Worm (Caenorhabditis elegans) whole organism, L2 larva: ENCODE results near the gene acs-2.

Experiments
- C34F6.9 ChIP-seq: fragments of 150-350 bp; optimal IDR thresholded peaks from 2 replicates; lab custom pipeline; 2014; ENCODE audit warnings: missing biosample characterization, missing genetic modification characterization
- F13H6.1 ChIP-seq: sonication (generic microtip); optimal IDR thresholded peaks from 2 replicates; lab custom pipeline; 2016; ENCODE audit warnings: missing genetic modification characterization, missing compliant biosample characterization
- R02D3.7 ChIP-seq: fragments of 150-350 bp; optimal IDR thresholded peaks from 2 replicates; lab custom pipeline; 2014; ENCODE audit warnings: missing biosample characterization, missing genetic modification characterization
- Y55F3AM.14 ChIP-seq: fragments of 200-800 bp; sonication (Bioruptor generic); optimal IDR thresholded peaks from 2 replicates; lab custom pipeline; 2018; ENCODE audit warnings: mild to moderate bottlenecking, missing genetic modification characterization, missing compliant biosample characterization
- ZK546.5 ChIP-seq: sonication (generic microtip); optimal IDR thresholded peaks from 2 replicates; lab custom pipeline; 2017; ENCODE audit warnings: missing biosample characterization, missing genetic modification characterization
- alr-1 ChIP-seq: fragments of 150-350 bp; optimal IDR thresholded peaks from 2 replicates; lab custom pipeline; 2014; ENCODE audit warnings: missing biosample characterization, missing genetic modification characterization
- aly-2 ChIP-seq: fragments of 150-350 bp; optimal IDR thresholded peaks from 2 replicates; lab custom pipeline; 2014; ENCODE audit warnings: missing biosample characterization, missing genetic modification characterization
- ama-1 ChIP-seq: fragments of 150-350 bp; optimal IDR thresholded peaks from 2 replicates; lab custom pipeline; 2018; ENCODE audit warnings: inconsistent platforms
- blmp-1 ChIP-seq: sonication (generic microtip); optimal IDR thresholded peaks from 2 replicates; lab custom pipeline; 2017; ENCODE audit warnings: missing genetic modification characterization, mild to moderate bottlenecking, missing compliant biosample characterization, antibody characterized with exemption, moderate library complexity; ENCODE audit not compliant: insufficient read depth
- ceh-16 ChIP-seq: fragments of 150-350 bp; optimal IDR thresholded peaks from 2 replicates; lab custom pipeline; 2014; ENCODE audit warnings: missing biosample characterization, missing genetic modification characterization
- ceh-82 ChIP-seq: fragments of 150-350 bp; optimal IDR thresholded peaks from 2 replicates; lab custom pipeline; 2014; ENCODE audit warnings: missing biosample characterization, missing genetic modification characterization
- crh-2 ChIP-seq: sonication (generic microtip); optimal IDR thresholded peaks from 2 replicates; lab custom pipeline; 2017; ENCODE audit warnings: missing biosample characterization, missing genetic modification characterization
- dmd-4 ChIP-seq: sonication (generic microtip); optimal IDR thresholded peaks from 2 replicates; lab custom pipeline; 2017; ENCODE audit warnings: missing biosample characterization, missing genetic modification characterization
- egl-27 ChIP-seq: sonication (generic microtip); optimal IDR thresholded peaks from 3 replicates; lab custom pipeline; 2017; ENCODE audit warnings: missing biosample characterization, missing genetic modification reagents, missing genetic modification characterization
- elt-1 ChIP-seq: fragments of 150-350 bp; optimal IDR thresholded peaks from 2 replicates; lab custom pipeline; 2014; ENCODE audit warnings: missing biosample characterization, missing genetic modification characterization
- elt-3 ChIP-seq: sonication (generic microtip); optimal IDR thresholded peaks from 2 replicates; lab custom pipeline; 2017; ENCODE audit warnings: missing biosample characterization, missing genetic modification characterization
- fos-1 ChIP-seq: fragments of 150-350 bp; optimal IDR thresholded peaks from 2 replicates; lab custom pipeline; 2014; ENCODE audit warnings: missing biosample characterization, missing genetic modification characterization
- gmeb-1 ChIP-seq: fragments of 150-350 bp; optimal IDR thresholded peaks from 2 replicates; lab custom pipeline; 2014; ENCODE audit warnings: missing biosample characterization, missing genetic modification characterization
- lin-11 ChIP-seq: fragments of 150-350 bp; sonication (generic microtip); optimal IDR thresholded peaks from 2 replicates; lab custom pipeline; 2014; ENCODE audit warnings: missing biosample characterization, missing genetic modification characterization, inconsistent platforms, mixed read lengths
- lin-13 ChIP-seq: fragments of 150-350 bp; optimal IDR thresholded peaks from 2 replicates; lab custom pipeline; 2014; ENCODE audit warnings: missing biosample characterization, missing genetic modification reagents, missing genetic modification characterization
- lin-39 ChIP-seq: fragments of 150-350 bp; optimal IDR thresholded peaks from 2 replicates; lab custom pipeline; 2014; ENCODE audit warnings: missing biosample characterization, missing genetic modification reagents, missing genetic modification characterization
- lsy-2 ChIP-seq, 2 experiments: fragments of 150-350 bp in 1 of 2; sonication (generic microtip) in 1 of 2; optimal IDR thresholded peaks; 2 replicates each; lab custom pipeline; 2014 to 2017; ENCODE audit warnings: missing biosample characterization in 2 of 2, missing genetic modification characterization in 2 of 2
- mab-5 ChIP-seq: fragments of 150-350 bp; optimal IDR thresholded peaks from 2 replicates; lab custom pipeline; 2014; ENCODE audit warnings: missing biosample characterization, missing genetic modification characterization
- mbf-1 ChIP-seq: sonication (generic microtip); optimal IDR thresholded peaks from 2 replicates; lab custom pipeline; 2017; ENCODE audit warnings: missing biosample characterization, missing genetic modification characterization
- mdl-1 ChIP-seq, 2 experiments: fragments of 150-350 bp in 1 of 2; sonication (generic microtip) in 1 of 2; optimal IDR thresholded peaks; 2 replicates each; lab custom pipeline; 2017; ENCODE audit warnings: missing biosample characterization in 2 of 2, missing genetic modification characterization in 2 of 2
- nhr-10 ChIP-seq: sonication (generic microtip); optimal IDR thresholded peaks from 2 replicates; lab custom pipeline; 2017; ENCODE audit warnings: missing biosample characterization, missing genetic modification characterization
- nhr-11 ChIP-seq: fragments of 150-350 bp; optimal IDR thresholded peaks from 2 replicates; lab custom pipeline; 2014; ENCODE audit warnings: missing biosample characterization, missing genetic modification characterization
- nhr-12 ChIP-seq: fragments of 150-350 bp; optimal IDR thresholded peaks from 2 replicates; lab custom pipeline; 2014; ENCODE audit warnings: missing biosample characterization, missing genetic modification characterization
- nhr-129 ChIP-seq: fragments of 150-350 bp; optimal IDR thresholded peaks from 2 replicates; lab custom pipeline; 2014; ENCODE audit warnings: missing biosample characterization, missing genetic modification characterization
- nhr-21 ChIP-seq: fragments of 150-350 bp; optimal IDR thresholded peaks from 2 replicates; lab custom pipeline; 2014; ENCODE audit warnings: missing biosample characterization, missing genetic modification characterization
- nhr-23 ChIP-seq: fragments of 150-350 bp; optimal IDR thresholded peaks from 2 replicates; lab custom pipeline; 2014; ENCODE audit warnings: missing biosample characterization, missing genetic modification reagents, missing genetic modification characterization
- nhr-237 ChIP-seq: fragments of 150-350 bp; optimal IDR thresholded peaks from 2 replicates; lab custom pipeline; 2014; ENCODE audit warnings: missing biosample characterization, missing genetic modification characterization
- nhr-25 ChIP-seq: fragments of 150-350 bp; sonication (generic microtip); optimal IDR thresholded peaks from 3 replicates; lab custom pipeline; 2014; ENCODE audit warnings: missing biosample characterization, missing genetic modification characterization
- nhr-6 ChIP-seq: fragments of 150-350 bp; optimal IDR thresholded peaks from 2 replicates; lab custom pipeline; 2014; ENCODE audit warnings: missing biosample characterization, missing genetic modification characterization
- nhr-77 ChIP-seq: fragments of 150-350 bp; optimal IDR thresholded peaks from 2 replicates; lab custom pipeline; 2014; ENCODE audit warnings: missing biosample characterization, missing genetic modification characterization
- peb-1 ChIP-seq: fragments of 150-350 bp; optimal IDR thresholded peaks from 2 replicates; lab custom pipeline; 2014; ENCODE audit warnings: missing biosample characterization, missing genetic modification characterization
- sem-4 ChIP-seq: fragments of 150-350 bp; optimal IDR thresholded peaks from 2 replicates; lab custom pipeline; 2014; ENCODE audit warnings: missing biosample characterization, missing genetic modification reagents, missing genetic modification characterization
- skn-1 ChIP-seq: sonication (generic microtip); optimal IDR thresholded peaks from 2 replicates; lab custom pipeline; 2017; ENCODE audit warnings: missing biosample characterization, missing genetic modification characterization
- sma-3 ChIP-seq: sonication (generic microtip); optimal IDR thresholded peaks from 2 replicates; lab custom pipeline; 2016; ENCODE audit warnings: missing genetic modification reagents, missing genetic modification characterization, missing compliant biosample characterization
- sma-9 ChIP-seq, 2 experiments: fragments of 150-350 bp in 1 of 2; sonication (generic microtip) in 1 of 2; optimal IDR thresholded peaks; 2 replicates each; lab custom pipeline; 2014 to 2016; ENCODE audit warnings: missing genetic modification characterization in 2 of 2, mild to moderate bottlenecking in 1 of 2, missing biosample characterization in 1 of 2, missing compliant biosample characterization in 1 of 2, missing genetic modification reagents in 1 of 2, moderate library complexity in 1 of 2
- snpc-4 ChIP-seq: fragments of 150-350 bp; optimal IDR thresholded peaks from 2 replicates; lab custom pipeline; 2014; ENCODE audit warnings: missing biosample characterization, missing genetic modification characterization
- unc-39 ChIP-seq: fragments of 150-350 bp; optimal IDR thresholded peaks from 2 replicates; lab custom pipeline; 2014; ENCODE audit warnings: missing biosample characterization, missing genetic modification characterization
- unc-55 ChIP-seq: fragments of 150-350 bp; sonication (generic microtip); optimal IDR thresholded peaks from 3 replicates; lab custom pipeline; 2014; ENCODE audit warnings: missing biosample characterization, missing genetic modification reagents, missing genetic modification characterization
- unc-62 ChIP-seq: fragments of 150-350 bp; optimal IDR thresholded peaks from 2 replicates; lab custom pipeline; 2014; ENCODE audit warnings: missing biosample characterization, missing genetic modification reagents, missing genetic modification characterization
- zag-1 ChIP-seq: fragments of 150-350 bp; optimal IDR thresholded peaks from 2 replicates; lab custom pipeline; 2014; ENCODE audit warnings: missing biosample characterization, missing genetic modification characterization
- ztf-1 ChIP-seq: fragments of 200-800 bp; sonication (Bioruptor generic); conservative IDR thresholded peaks from 2 replicates; pipeline ENCODE4 v1.3.6; 2022; ENCODE audit warnings: missing genetic modification characterization, missing compliant biosample characterization
- ztf-11 ChIP-seq: sonication (generic microtip); optimal IDR thresholded peaks from 2 replicates; lab custom pipeline; 2017; ENCODE audit warnings: missing biosample characterization, missing genetic modification characterization
- ztf-4 ChIP-seq: fragments of 150-350 bp; optimal IDR thresholded peaks from 2 replicates; lab custom pipeline; 2014; ENCODE audit warnings: missing biosample characterization, missing genetic modification characterization

Gene acs-2

ce11 chrV:15569702-15570430 lies 2.7 kb downstream of the acs-2 start, which contains the start of gene lsm-5:
lsm-5 (plus strand) TSS chrV:15570380.
- TF ChIP-seq peb-1 (no peak), lsy-2 (tag; optimal IDR thresholded peaks at IDR 0.05; lab: Kevin White, UChicago) (peak in 1 of 2 experiments; percentile 80), egl-27 (tag; lab: Kevin White, UChicago) (no peak), ztf-1 (no peak), sem-4 (tag; lab: Kevin White, UChicago) (no peak), sma-3 (GFP tag; lab: Kevin White, UChicago) (peak; percentile 39), F13H6.1 (peak; percentile 37), R02D3.7 (tag; lab: Kevin White, UChicago) (peak; percentile 84), mbf-1 (no peak), unc-62 (GFP tag; lab: Kevin White, UChicago) (no peak), crh-2 (tag; lab: Kevin White, UChicago) (peak; percentile 61), ama-1 (lab: Kevin White, UChicago) (peak; percentile 95), mab-5 (no peak), dmd-4 (tag; lab: Kevin White, UChicago) (no peak), zag-1 (no peak), nhr-12 (no peak), nhr-129 (tag; lab: Kevin White, UChicago) (peak; percentile 77), nhr-21 (tag; lab: Kevin White, UChicago) (peak; percentile 40), nhr-23 (tag; lab: Kevin White, UChicago) (no peak), nhr-77 (tag; lab: Kevin White, UChicago) (no peak), fos-1 (peak; percentile 27), snpc-4 (tag; lab: Kevin White, UChicago) (peak; percentile 22), lin-11 (tag; lab: Kevin White, UChicago) (no peak), unc-55 (GFP tag; lab: Kevin White, UChicago) (peak; percentile 88), unc-39 (tag; lab: Kevin White, UChicago) (no peak), mdl-1 (tag; optimal IDR thresholded peaks at IDR 0.05; lab: Kevin White, UChicago) (no peak), elt-3 (no peak), lin-39 (tag; lab: Kevin White, UChicago) (no peak), ceh-82 (tag; lab: Kevin White, UChicago) (no peak), aly-2 (tag; lab: Kevin White, UChicago) (no peak), ztf-4 (tag; lab: Kevin White, UChicago) (no peak), ztf-11 (tag; lab: Kevin White, UChicago) (no peak), nhr-10 (tag; lab: Kevin White, UChicago) (no peak), blmp-1 (no peak), gmeb-1 (tag; lab: Kevin White, UChicago) (peak; percentile 93), nhr-25 (tag; lab: Kevin White, UChicago) (peak; percentile 40), lin-13 (GFP tag; lab: Kevin White, UChicago) (peak; percentile 26), C34F6.9 (tag; lab: Kevin White, UChicago) (peak; percentile 66), nhr-11 (tag; lab: Kevin White, UChicago) (no peak), nhr-6 (tag; lab: Kevin White, UChicago) (peak; percentile 36), skn-1 (tag; lab: Kevin White, UChicago) (no peak), sma-9 (GFP tag; optimal IDR thresholded peaks at IDR 0.05; lab: Kevin White, UChicago) (peak; percentile 44), sma-9 (tag; optimal IDR thresholded peaks at IDR 0.05; lab: Kevin White, UChicago) (no peak), alr-1 (tag; lab: Kevin White, UChicago) (no peak), Y55F3AM.14 (GFP tag; lab: Kevin White, UChicago) (no peak), ZK546.5 (tag; lab: Kevin White, UChicago) (no peak), elt-1 (no peak), nhr-237 (tag; lab: Kevin White, UChicago) (no peak), ceh-16 (tag; lab: Kevin White, UChicago) (peak; percentile 25)
